Worm (Caenorhabditis elegans) whole organism, midembryonic: ENCODE results near the gene Y116F11B.8.

ENCODE experiments used
- T22C8.4 ChIP-seq: fragments of 200-800 bp; sonication (Bioruptor generic); IDR thresholded peaks from 2 replicates; pipeline ENCODE4 v1.3.6; 2022; ENCODE audit warnings: missing genetic modification characterization, missing compliant biosample characterization
- cog-1 ChIP-seq: sonication (generic microtip); optimal IDR thresholded peaks from 2 replicates; lab custom pipeline; 2016; ENCODE audit warnings: missing genetic modification characterization, missing compliant biosample characterization
- flt-1 ChIP-seq: fragments of 200-800 bp; sonication (Bioruptor generic); IDR thresholded peaks from 2 replicates; pipeline ENCODE4 v1.3.6; 2022; ENCODE audit warnings: missing genetic modification characterization, missing compliant biosample characterization
- klf-2 ChIP-seq: fragments of 200-800 bp; sonication (Bioruptor generic); conservative IDR thresholded peaks from 2 replicates; pipeline ENCODE4 v1.3.6; 2022; ENCODE audit warnings: missing genetic modification reagents, missing genetic modification characterization, missing compliant biosample characterization
- med-1 ChIP-seq: sonication (generic microtip); optimal IDR thresholded peaks from 2 replicates; lab custom pipeline; 2017; ENCODE audit warnings: missing genetic modification characterization, mild to moderate bottlenecking, missing compliant biosample characterization, antibody characterized with exemption, missing genetic modification reagents; ENCODE audit not compliant: insufficient read depth
- tab-1 ChIP-seq: fragments of 200-800 bp; sonication (Bioruptor generic); IDR thresholded peaks from 2 replicates; pipeline ENCODE4 v1.3.6; 2022; ENCODE audit warnings: missing genetic modification characterization, missing compliant biosample characterization
- ztf-23 ChIP-seq: fragments of 200-800 bp; sonication (Bioruptor generic); IDR thresholded peaks from 2 replicates; pipeline ENCODE4 v1.3.6; 2022; ENCODE audit warnings: missing genetic modification reagents, missing genetic modification characterization, missing compliant biosample characterization
- ztf-29 ChIP-seq: fragments of 200-800 bp; sonication (Bioruptor generic); IDR thresholded peaks from 2 replicates; pipeline ENCODE4 v1.3.6; 2022; ENCODE audit warnings: missing genetic modification reagents, missing genetic modification characterization, missing compliant biosample characterization

DNA sequence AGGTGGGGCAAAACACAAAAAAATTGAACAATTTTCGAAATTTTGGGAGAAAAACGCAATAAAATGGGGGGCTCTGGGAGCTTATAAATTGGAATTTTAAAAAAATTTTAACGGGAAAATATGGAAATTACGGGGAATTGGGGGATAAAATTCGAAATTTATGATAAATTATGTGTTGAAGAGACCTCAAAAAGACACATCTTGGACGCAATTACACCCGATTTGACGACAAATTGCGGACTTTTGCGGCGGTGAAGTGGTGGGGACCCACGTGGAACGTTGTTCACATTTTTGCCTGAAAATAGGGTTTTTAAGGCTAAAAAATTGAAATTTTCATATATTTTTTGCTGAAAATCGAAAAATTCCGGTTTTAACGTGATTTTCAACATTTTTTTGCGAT is 51.4 kb downstream of the Y116F11B.8 start:
- TF ChIP-seq flt-1 (GFP tag; lab: Robert Waterston, UW) (no peak), med-1 (GFP tag; lab: Kevin White, UChicago) (no peak), tab-1 (GFP tag; lab: Robert Waterston, UW) (no peak), ztf-29 (no peak), ztf-23 (GFP tag; lab: Robert Waterston, UW) (no peak), T22C8.4 (GFP tag; lab: Robert Waterston, UW) (no peak), cog-1 (no peak), klf-2 (GFP tag; lab: Robert Waterston, UW) (no peak)
